Worm (Caenorhabditis elegans): ENCODE results near the gene ZC518.8.

ce11 chrIV:12398437-12398836, 36.7 kb upstream of the ZC518.8 start, which contains the start of gene acs-20:
- TF ChIP-seq ceh-22 (tag; optimal IDR thresholded peaks at IDR 0.05): no peak
- TF ChIP-seq ets-4 (tag; optimal IDR thresholded peaks at IDR 0.05): no peak
- TF ChIP-seq lin-11 (tag; optimal IDR thresholded peaks at IDR 0.05): no peak
- no peak for TF ChIP-seq unc-86 (tag; optimal IDR thresholded peaks at IDR 0.05)
- TF ChIP-seq nhr-11 (tag; optimal IDR thresholded peaks at IDR 0.05): no peak
- TF ChIP-seq Y22D7AL.16 (tag; optimal IDR thresholded peaks at IDR 0.05): no peak

Measured in whole organism, late embryonic.